Worm (Caenorhabditis elegans) whole organism, L1 larva: ENCODE data around the gene cor-1.

Experiments used
- C16A3.4 ChIP-seq: fragments of 150-350 bp; optimal IDR thresholded peaks from 2 replicates; lab custom pipeline; 2014; ENCODE audit warnings: missing biosample characterization, missing genetic modification characterization
- C34B4.2 ChIP-seq: sonication (generic microtip); optimal IDR thresholded peaks from 2 replicates; lab custom pipeline; 2017; ENCODE audit warnings: mild to moderate bottlenecking, missing genetic modification characterization, missing compliant biosample characterization
- F16B12.6 ChIP-seq: fragments of 150-350 bp; optimal IDR thresholded peaks from 2 replicates; lab custom pipeline; 2014; ENCODE audit warnings: missing biosample characterization, missing genetic modification characterization
- alr-1 ChIP-seq: fragments of 200-800 bp; sonication (Bioruptor generic); optimal IDR thresholded peaks from 2 replicates; lab custom pipeline; 2018; ENCODE audit warnings: borderline replicate concordance, mild to moderate bottlenecking, missing genetic modification characterization, missing compliant biosample characterization
- ceh-63 ChIP-seq: fragments of 200-800 bp; sonication (Bioruptor generic); optimal IDR thresholded peaks from 2 replicates; lab custom pipeline; 2018; ENCODE audit warnings: mild to moderate bottlenecking, missing genetic modification characterization, missing compliant biosample characterization
- ceh-8 ChIP-seq: fragments of 200-800 bp; sonication (Bioruptor generic); optimal IDR thresholded peaks from 2 replicates; lab custom pipeline; 2018; ENCODE audit warnings: mild to moderate bottlenecking, missing genetic modification characterization, moderate library complexity, missing compliant biosample characterization
- ceh-82 ChIP-seq, 3 experiments: fragments of 150-350 bp in 1 of 3; sonication (generic microtip) in 2 of 3; optimal IDR thresholded peaks; 2 replicates each; lab custom pipeline; 2014 to 2017; ENCODE audit warnings: missing biosample characterization in 3 of 3, missing genetic modification characterization in 3 of 3
- ceh-90 ChIP-seq: sonication (generic microtip); optimal IDR thresholded peaks from 2 replicates; lab custom pipeline; 2016; ENCODE audit warnings: missing genetic modification characterization, missing compliant biosample characterization
- ces-1 ChIP-seq: fragments of 150-350 bp; optimal IDR thresholded peaks from 2 replicates; lab custom pipeline; 2014; ENCODE audit warnings: missing biosample characterization, missing genetic modification reagents, missing genetic modification characterization
- dpl-1 ChIP-seq, 3 experiments: fragments of 150-350 bp in 2 of 3; sonication (generic microtip) in 1 of 3; optimal IDR thresholded peaks; 2 replicates each; lab custom pipeline; 2014 to 2017; ENCODE audit warnings: missing biosample characterization in 3 of 3, missing genetic modification characterization in 3 of 3, missing genetic modification reagents in 3 of 3
- efl-1 ChIP-seq, 4 experiments: fragments of 150-350 bp; optimal IDR thresholded peaks in 3 of 4; peaks in 1 of 4; 1 replicate in 1 of 4; 2 replicates in 3 of 4; lab custom pipeline; 2014; ENCODE audit warnings: missing biosample characterization in 2 of 4, missing genetic modification characterization in 2 of 4, missing genetic modification reagents in 2 of 4
- elt-2 ChIP-seq: sonication (generic microtip); optimal IDR thresholded peaks from 2 replicates; lab custom pipeline; 2016; ENCODE audit warnings: missing genetic modification characterization, mild to moderate bottlenecking, inconsistent platforms, missing compliant biosample characterization, missing genetic modification reagents
- ets-5 ChIP-seq: fragments of 200-800 bp; sonication (Bioruptor generic); IDR thresholded peaks from 2 replicates; pipeline ENCODE4 v1.3.6; 2022; ENCODE audit warnings: missing genetic modification characterization, missing compliant biosample characterization
- fkh-4 ChIP-seq: sonication (generic microtip); optimal IDR thresholded peaks from 2 replicates; lab custom pipeline; 2016; ENCODE audit warnings: missing compliant biosample characterization, missing genetic modification characterization, borderline replicate concordance
- fkh-8 ChIP-seq: sonication (generic microtip); optimal IDR thresholded peaks from 2 replicates; lab custom pipeline; 2016; ENCODE audit warnings: mild to moderate bottlenecking, missing genetic modification characterization, missing compliant biosample characterization
- hlh-4 ChIP-seq: sonication (generic microtip); optimal IDR thresholded peaks from 2 replicates; lab custom pipeline; 2016; ENCODE audit warnings: mild to moderate bottlenecking, missing genetic modification characterization, missing compliant biosample characterization
- irx-1 ChIP-seq: sonication (generic microtip); optimal IDR thresholded peaks from 2 replicates; lab custom pipeline; 2016; ENCODE audit warnings: missing genetic modification characterization, missing compliant biosample characterization
- jun-1 ChIP-seq: fragments of 150-350 bp; optimal IDR thresholded peaks from 2 replicates; lab custom pipeline; 2014; ENCODE audit warnings: missing biosample characterization, missing genetic modification reagents, missing genetic modification characterization
- lin-13 ChIP-seq: fragments of 150-350 bp; optimal IDR thresholded peaks from 2 replicates; lab custom pipeline; 2014; ENCODE audit warnings: missing biosample characterization, missing genetic modification reagents, missing genetic modification characterization
- lin-14 ChIP-seq: fragments of 200-800 bp; sonication (Bioruptor generic); optimal IDR thresholded peaks from 2 replicates; lab custom pipeline; 2018; ENCODE audit warnings: mild to moderate bottlenecking, missing genetic modification characterization, moderate library complexity, missing compliant biosample characterization
- lin-35 ChIP-seq, 2 experiments: fragments of 150-350 bp; optimal IDR thresholded peaks; 2 replicates each; lab custom pipeline; 2014; ENCODE audit warnings: missing biosample characterization in 2 of 2, missing genetic modification characterization in 2 of 2, missing genetic modification reagents in 2 of 2
- lin-39 ChIP-seq: fragments of 150-350 bp; optimal IDR thresholded peaks from 2 replicates; lab custom pipeline; 2014; ENCODE audit warnings: missing biosample characterization, missing genetic modification reagents, missing genetic modification characterization
- mab-9 ChIP-seq: fragments of 200-800 bp; sonication (Bioruptor generic); IDR thresholded peaks from 2 replicates; pipeline ENCODE4 v1.3.6; 2022; ENCODE audit warnings: missing genetic modification reagents, missing genetic modification characterization, missing compliant biosample characterization
- nhr-12 ChIP-seq: sonication (generic microtip); optimal IDR thresholded peaks from 2 replicates; lab custom pipeline; 2017; ENCODE audit warnings: missing biosample characterization, missing genetic modification characterization
- nhr-20 ChIP-seq: sonication (generic microtip); optimal IDR thresholded peaks from 2 replicates; lab custom pipeline; 2016; ENCODE audit warnings: mild to moderate bottlenecking, missing genetic modification characterization, missing compliant biosample characterization
- nhr-237 ChIP-seq: fragments of 150-350 bp; optimal IDR thresholded peaks from 2 replicates; lab custom pipeline; 2014; ENCODE audit warnings: missing biosample characterization, missing genetic modification characterization
- nhr-28 ChIP-seq: fragments of 150-350 bp; optimal IDR thresholded peaks from 2 replicates; lab custom pipeline; 2014; ENCODE audit warnings: missing biosample characterization, missing genetic modification characterization
- nhr-76 ChIP-seq: sonication (generic microtip); optimal IDR thresholded peaks from 2 replicates; lab custom pipeline; 2017; ENCODE audit warnings: missing biosample characterization, missing genetic modification characterization
- nhr-84 ChIP-seq: sonication (generic microtip); optimal IDR thresholded peaks from 2 replicates; lab custom pipeline; 2017; ENCODE audit warnings: missing biosample characterization, missing genetic modification characterization
- skn-1 ChIP-seq: fragments of 150-350 bp; optimal IDR thresholded peaks from 2 replicates; lab custom pipeline; 2014; ENCODE audit warnings: missing biosample characterization, missing genetic modification characterization
- sptf-1 ChIP-seq: fragments of 150-350 bp; optimal IDR thresholded peaks from 2 replicates; lab custom pipeline; 2014; ENCODE audit warnings: missing biosample characterization, missing genetic modification characterization
- tlp-1 ChIP-seq: fragments of 150-350 bp; optimal IDR thresholded peaks from 2 replicates; lab custom pipeline; 2014; ENCODE audit warnings: missing biosample characterization, missing genetic modification characterization
- unc-130 ChIP-seq: fragments of 150-350 bp; optimal IDR thresholded peaks from 2 replicates; lab custom pipeline; 2017; ENCODE audit warnings: missing biosample characterization, missing genetic modification characterization, inconsistent platforms
- unc-30 ChIP-seq: sonication (generic microtip); optimal IDR thresholded peaks from 2 replicates; lab custom pipeline; 2017; ENCODE audit warnings: missing biosample characterization, missing genetic modification characterization
- unc-62 ChIP-seq: fragments of 150-350 bp; optimal IDR thresholded peaks from 2 replicates; lab custom pipeline; 2014; ENCODE audit warnings: missing biosample characterization, missing genetic modification reagents, missing genetic modification characterization
- unc-98 ChIP-seq: fragments of 200-800 bp; sonication (Bioruptor generic); IDR thresholded peaks from 2 replicates; pipeline ENCODE4 v1.3.6; 2022; ENCODE audit warnings: missing genetic modification characterization, missing compliant biosample characterization
- vab-15 ChIP-seq: sonication (generic microtip); optimal IDR thresholded peaks from 2 replicates; lab custom pipeline; 2017; ENCODE audit warnings: missing genotype, mild to moderate bottlenecking, missing genetic modification characterization, missing compliant biosample characterization
- ztf-11 ChIP-seq, 2 experiments: sonication (generic microtip); optimal IDR thresholded peaks; 2 replicates each; lab custom pipeline; 2016 to 2017; ENCODE audit warnings: missing genetic modification characterization in 2 of 2, missing biosample characterization in 1 of 2, missing compliant biosample characterization in 1 of 2

The cor-1 gene

DNA sequence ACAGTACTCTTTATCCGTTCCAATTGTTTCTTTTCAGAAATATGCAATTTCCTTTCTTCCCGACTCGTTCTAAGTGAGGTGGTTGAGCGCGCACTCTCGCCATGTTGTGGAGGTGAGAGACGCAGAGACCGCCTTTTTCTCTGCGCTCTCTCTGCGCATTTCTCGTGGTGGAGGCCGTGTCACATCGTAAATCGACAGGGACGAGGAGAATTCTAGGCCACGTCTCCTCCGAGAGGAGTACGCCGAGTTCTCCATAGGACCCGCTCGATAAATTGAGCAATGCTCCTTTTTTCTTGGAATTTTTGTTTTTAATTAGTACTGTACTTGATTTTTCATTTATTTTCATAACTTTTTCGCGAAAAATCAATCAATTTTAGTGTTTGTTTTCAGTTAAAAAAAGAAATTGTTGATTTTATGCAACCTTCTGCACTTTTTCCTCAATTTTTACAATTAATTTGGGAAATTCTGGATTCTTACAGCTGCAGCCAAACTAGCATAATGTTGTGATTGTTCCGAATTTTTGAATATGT lies 21.9 kb downstream of the cor-1 start, which contains the start of gene cnk-1 (continued):
- no peak for TF ChIP-seq sptf-1 (tag; lab: Kevin White, UChicago)
- peak; percentile 63 to 77 for TF ChIP-seq lin-35 (GFP tag; optimal IDR thresholded peaks at IDR 0.05; lab: Kevin White, UChicago)
- peak; percentile 77 for TF ChIP-seq nhr-20 (tag; lab: Kevin White, UChicago)
- TF ChIP-seq mab-9: peak; percentile 99
- no peak for TF ChIP-seq nhr-12 (tag; lab: Kevin White, UChicago)
- no peak for TF ChIP-seq nhr-28 (tag; lab: Kevin White, UChicago)
- TF ChIP-seq nhr-84 (tag; lab: Kevin White, UChicago): no peak
- peak; percentile 86 for TF ChIP-seq ceh-63 (GFP tag; lab: Kevin White, UChicago)
- peak; percentile 9 for TF ChIP-seq jun-1 (tag; lab: Kevin White, UChicago)
- TF ChIP-seq ceh-90 (tag; lab: Kevin White, UChicago): peak; percentile 85
- no peak for TF ChIP-seq nhr-76 (tag; lab: Kevin White, UChicago)
- peak; percentile 72 for TF ChIP-seq vab-15 (tag; lab: Kevin White, UChicago)
- TF ChIP-seq unc-62 (GFP tag; lab: Kevin White, UChicago): no peak
- TF ChIP-seq lin-14 (GFP tag; lab: Kevin White, UChicago): peak; percentile 88
- no peak for TF ChIP-seq alr-1 (tag; lab: Kevin White, UChicago)
- peak; percentile 57 for TF ChIP-seq ceh-8 (GFP tag; lab: Kevin White, UChicago)
- peak; percentile 32 to 56 (median 53) for TF ChIP-seq ceh-82 (tag; optimal IDR thresholded peaks at IDR 0.05; lab: Kevin White, UChicago)
- peak; percentile 34 for TF ChIP-seq lin-13 (GFP tag; lab: Kevin White, UChicago)
- TF ChIP-seq unc-98 (GFP tag; lab: Robert Waterston, UW): peak; percentile 99
- TF ChIP-seq unc-130 (tag; lab: Kevin White, UChicago): no peak
- TF ChIP-seq elt-2 (tag; lab: Kevin White, UChicago): peak; percentile 40
- TF ChIP-seq C34B4.2 (tag; lab: Kevin White, UChicago): peak; percentile 20
- TF ChIP-seq unc-30 (tag; lab: Kevin White, UChicago): no peak
- TF ChIP-seq irx-1 (tag; lab: Kevin White, UChicago): peak; percentile 86
- peak; percentile 57 to 71 (median 65) for TF ChIP-seq dpl-1 (GFP tag; optimal IDR thresholded peaks at IDR 0.05; lab: Kevin White, UChicago)
- no peak for TF ChIP-seq tlp-1 (tag; lab: Kevin White, UChicago)
- no peak for TF ChIP-seq C16A3.4
- TF ChIP-seq hlh-4: no peak
- TF ChIP-seq lin-39: no peak
- peak; percentile 93 for TF ChIP-seq fkh-4 (tag; lab: Kevin White, UChicago)
- TF ChIP-seq F16B12.6 (tag; lab: Kevin White, UChicago): peak; percentile 40
- TF ChIP-seq nhr-237 (tag; lab: Kevin White, UChicago): no peak

DNA sequence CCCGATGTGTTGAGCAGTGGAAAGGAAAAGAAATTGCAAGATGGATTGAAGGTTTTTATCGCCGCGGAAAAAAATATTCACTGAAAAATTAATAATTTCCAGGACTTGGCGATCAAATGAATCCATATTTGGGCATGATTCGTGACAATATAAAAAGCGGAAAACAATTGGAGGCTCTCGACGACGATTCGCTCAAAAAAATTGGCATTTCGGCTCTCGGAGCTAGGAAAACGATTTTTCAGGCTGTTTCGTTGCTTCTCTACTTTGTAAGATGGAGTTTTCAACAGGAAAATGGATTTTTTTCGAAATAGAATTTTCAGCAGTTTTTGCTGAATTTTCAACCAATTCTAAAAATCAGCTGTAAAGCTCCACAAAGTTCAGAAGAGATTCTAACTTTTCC lies 22.9 kb downstream of the cor-1 start:
- TF ChIP-seq ztf-11 (tag; optimal IDR thresholded peaks at IDR 0.05; lab: Kevin White, UChicago) (no peak), efl-1 (optimal IDR thresholded peaks at IDR 0.05; lab: Kevin White, UChicago) (no peak), efl-1 (GFP tag; optimal IDR thresholded peaks at IDR 0.05 in 1 of 2; lab: Kevin White, UChicago) (peak in 1 of 2 experiments; percentile 70)
- TF ChIP-seq, all 84 proteins: peak for 1

DNA sequence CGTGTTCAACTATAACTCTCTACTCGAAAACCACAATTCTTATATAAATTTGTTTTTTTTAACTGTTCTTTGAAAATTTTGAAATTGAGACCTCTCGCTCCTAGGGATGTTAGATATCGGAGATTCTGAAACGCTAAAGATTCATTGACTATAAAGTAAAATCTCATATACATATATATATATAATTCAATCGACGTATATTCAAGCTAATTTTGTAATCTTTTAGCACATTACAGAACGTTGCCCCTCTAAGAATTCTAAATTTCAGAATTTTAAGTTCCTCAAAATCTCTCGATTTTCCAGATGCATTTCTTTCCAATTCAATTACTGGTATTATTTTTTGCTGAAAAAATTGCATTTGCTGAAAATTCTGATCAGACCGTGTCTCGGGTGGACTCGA lies 29.9 kb downstream of the cor-1 start, which contains the start of gene pad-2:
Gene pad-2, plus strand, starts transcription at position 301 of the 400 bp plus-strand sequence.
- TF ChIP-seq ces-1 (GFP tag; lab: Kevin White, UChicago) (no peak), ets-5 (no peak), alr-1 (tag; lab: Kevin White, UChicago) (no peak), lin-39 (no peak), hlh-4 (no peak), skn-1 (no peak), fkh-8 (tag; lab: Kevin White, UChicago) (no peak)
